Fruit fly (Drosophila melanogaster): Measurements from ENCODE around the gene CG31698.

The CG31698 gene

DNA sequence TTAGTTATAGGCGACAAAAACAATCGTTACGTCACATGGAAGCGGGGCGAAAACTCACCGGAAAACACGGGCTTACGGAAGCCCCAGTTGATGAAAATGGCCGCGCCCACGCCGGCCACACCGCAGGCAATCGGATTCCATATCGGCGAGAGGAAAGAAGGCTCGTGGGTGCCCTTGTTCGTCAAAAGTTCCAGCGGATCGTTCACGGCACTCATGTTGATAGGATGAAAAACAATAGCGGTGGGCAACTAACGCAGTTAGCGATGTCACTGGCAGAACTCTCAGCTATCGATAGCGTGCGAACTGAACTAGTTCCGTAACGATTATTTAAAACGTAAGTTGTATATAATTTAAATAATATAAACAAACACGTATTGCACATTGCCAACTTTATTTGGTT, 28.2 kb downstream of the CG31698 start, which contains the start of gene ND-B14.5B:
ND-B14.5B (minus strand) TSS at position 379 of the 400 bp plus-strand sequence.
- TF ChIP-seq CG4496 (GFP tag; IDR thresholded peaks at IDR 0.05) (no peak), CG17806 (tag; optimal IDR thresholded peaks at IDR 0.05) (no peak), CG12605 (GFP tag; IDR thresholded peaks at IDR 0.05) (no peak), CG8159 (tag; optimal IDR thresholded peaks at IDR 0.05) (no peak), Snoo (tag; optimal IDR thresholded peaks at IDR 0.05) (no peak), Ets98B (GFP tag; IDR thresholded peaks at IDR 0.05) (no peak), CG9948 (tag; optimal IDR thresholded peaks at IDR 0.05) (no peak), gl (tag; optimal IDR thresholded peaks at IDR 0.05) (no peak), CG32121 (GFP tag; IDR thresholded peaks at IDR 0.05) (no peak), CG34367 (tag; optimal IDR thresholded peaks at IDR 0.05) (no peak), rn (GFP tag; IDR thresholded peaks at IDR 0.05) (no peak), CG15710 (tag; optimal IDR thresholded peaks at IDR 0.05) (no peak), CG14655 (GFP tag; optimal IDR thresholded peaks at IDR 0.05) (no peak), EcR (GFP tag; optimal IDR thresholded peaks at IDR 0.05) (no peak)

dm6 chr2L:3144709-3145108, 28.9 kb downstream of the CG31698 start, which contains the start of gene toc:
toc (minus strand) TSS chr2L:3144786.
- TF ChIP-seq D1 (tag; optimal IDR thresholded peaks at IDR 0.05) (peak; percentile 30), Pif1A (GFP tag; optimal IDR thresholded peaks at IDR 0.05) (no peak), CG8301 (tag; optimal IDR thresholded peaks at IDR 0.05) (no peak), CG12605 (GFP tag; IDR thresholded peaks at IDR 0.05) (no peak), gl (tag; optimal IDR thresholded peaks at IDR 0.05) (no peak), Ets98B (GFP tag; IDR thresholded peaks at IDR 0.05) (peak; percentile 13; the same call in 1 of the 2 replicates), EcR (GFP tag; optimal IDR thresholded peaks at IDR 0.05) (no peak), CG14655 (GFP tag; optimal IDR thresholded peaks at IDR 0.05) (no peak), CG4496 (GFP tag; IDR thresholded peaks at IDR 0.05) (peak; percentile 96), Pif1B (GFP tag; optimal IDR thresholded peaks at IDR 0.05) (no peak)

- TF ChIP-seq D1 (tag; optimal IDR thresholded peaks at IDR 0.05) (no peak), gl (tag; optimal IDR thresholded peaks at IDR 0.05) (no peak), CG4496 (GFP tag; IDR thresholded peaks at IDR 0.05) (no peak), Pif1B (GFP tag; optimal IDR thresholded peaks at IDR 0.05) (no peak), CG8301 (tag; optimal IDR thresholded peaks at IDR 0.05) (no peak), Pif1A (GFP tag; optimal IDR thresholded peaks at IDR 0.05) (no peak)
These were observed 29.7 kb downstream of the CG31698 start for dm6 chr2L:3143908-3144307.

DNA sequence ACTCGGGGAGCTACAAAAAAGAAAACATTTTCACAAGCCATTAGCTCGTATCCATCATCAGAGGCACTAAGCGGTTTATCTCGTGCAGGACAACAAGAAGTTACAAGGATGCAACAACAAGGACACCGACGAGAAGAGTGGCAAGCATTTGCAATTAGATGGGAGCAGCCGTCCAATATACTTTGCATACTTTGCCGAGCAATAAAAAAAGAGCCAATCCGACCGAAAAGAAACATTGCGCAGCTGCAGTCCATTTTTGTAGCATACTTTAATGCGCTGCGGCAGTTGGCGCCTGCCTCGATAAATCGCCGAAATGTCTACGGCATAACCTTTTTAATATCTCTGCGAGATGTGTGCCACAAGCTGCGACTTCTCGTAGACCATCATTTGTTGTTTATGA, 42.0 kb downstream of the CG31698 start:
- TF ChIP-seq CG4496 (GFP tag; IDR thresholded peaks at IDR 0.05) (peak; percentile 25; the same call in 1 of the 3 replicates), CG17806 (tag; optimal IDR thresholded peaks at IDR 0.05) (no peak), CG13204 (GFP tag; optimal IDR thresholded peaks at IDR 0.05) (no peak)

DNA sequence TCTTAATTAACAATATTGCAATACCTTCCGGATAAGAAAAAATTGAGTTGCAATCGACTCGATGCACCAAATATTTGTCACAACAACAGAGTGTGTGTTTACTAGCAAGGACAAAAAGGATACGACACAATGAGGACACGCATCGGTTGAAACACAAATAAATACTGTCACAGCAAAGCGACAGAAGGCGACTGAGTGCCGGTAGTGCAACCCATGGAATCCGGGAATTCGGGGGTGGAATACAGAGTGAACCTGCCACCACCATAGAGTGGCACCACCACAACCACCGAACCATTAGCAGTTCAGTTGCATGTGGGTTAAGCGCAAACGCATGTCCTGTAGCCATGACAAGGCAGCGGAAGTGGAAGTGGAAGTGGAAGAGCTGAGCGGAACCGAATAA, 43.2 kb downstream of the CG31698 start:
- TF ChIP-seq CG14655 (GFP tag; optimal IDR thresholded peaks at IDR 0.05) (no peak), CG10348 (GFP tag; IDR thresholded peaks at IDR 0.05) (no peak), Snoo (tag; optimal IDR thresholded peaks at IDR 0.05) (no peak), CG13204 (GFP tag; optimal IDR thresholded peaks at IDR 0.05) (no peak), CG9948 (tag; optimal IDR thresholded peaks at IDR 0.05) (no peak), Ets98B (GFP tag; IDR thresholded peaks at IDR 0.05) (no peak), CG12605 (GFP tag; IDR thresholded peaks at IDR 0.05) (no peak), Pif1B (GFP tag; optimal IDR thresholded peaks at IDR 0.05) (no peak), CG8159 (tag; optimal IDR thresholded peaks at IDR 0.05) (no peak), CG8301 (tag; optimal IDR thresholded peaks at IDR 0.05) (no peak), gl (tag; optimal IDR thresholded peaks at IDR 0.05) (no peak), Pif1A (GFP tag; optimal IDR thresholded peaks at IDR 0.05) (no peak), D1 (tag; optimal IDR thresholded peaks at IDR 0.05) (no peak), CG34367 (tag; optimal IDR thresholded peaks at IDR 0.05) (no peak), EcR (GFP tag; optimal IDR thresholded peaks at IDR 0.05) (no peak), fd96Ca (GFP tag; IDR thresholded peaks at IDR 0.05) (no peak)

- TF ChIP-seq gl (tag; optimal IDR thresholded peaks at IDR 0.05) (no peak), Pif1A (GFP tag; optimal IDR thresholded peaks at IDR 0.05) (no peak), CG10348 (GFP tag; IDR thresholded peaks at IDR 0.05) (no peak), fd96Ca (GFP tag; IDR thresholded peaks at IDR 0.05) (no peak), CG13204 (GFP tag; optimal IDR thresholded peaks at IDR 0.05) (no peak), CG34367 (tag; optimal IDR thresholded peaks at IDR 0.05) (no peak), CG9948 (tag; optimal IDR thresholded peaks at IDR 0.05) (no peak), Ets98B (GFP tag; IDR thresholded peaks at IDR 0.05) (no peak), CG8301 (tag; optimal IDR thresholded peaks at IDR 0.05) (no peak), rn (GFP tag; IDR thresholded peaks at IDR 0.05) (no peak), CG17806 (tag; optimal IDR thresholded peaks at IDR 0.05) (no peak), EcR (GFP tag; optimal IDR thresholded peaks at IDR 0.05) (no peak), D1 (tag; optimal IDR thresholded peaks at IDR 0.05) (no peak), CG14655 (GFP tag; optimal IDR thresholded peaks at IDR 0.05) (no peak), Pif1B (GFP tag; optimal IDR thresholded peaks at IDR 0.05) (no peak), CG4496 (GFP tag; IDR thresholded peaks at IDR 0.05) (no peak), CG8159 (tag; optimal IDR thresholded peaks at IDR 0.05) (no peak), CG32121 (GFP tag; IDR thresholded peaks at IDR 0.05) (no peak), CG12605 (GFP tag; IDR thresholded peaks at IDR 0.05) (no peak), Snoo (tag; optimal IDR thresholded peaks at IDR 0.05) (no peak)
These were observed 45.3 kb downstream of the CG31698 start, which contains the start of gene CG15403 for dm6 chr2L:3128335-3128734. CG15403 (plus strand) TSS chr2L:3128635.

- TF ChIP-seq gl (tag; optimal IDR thresholded peaks at IDR 0.05) (no peak), Snoo (tag; optimal IDR thresholded peaks at IDR 0.05) (no peak), CG32121 (GFP tag; IDR thresholded peaks at IDR 0.05) (no peak), CG8301 (tag; optimal IDR thresholded peaks at IDR 0.05) (no peak), CG8159 (tag; optimal IDR thresholded peaks at IDR 0.05) (no peak), fd96Ca (GFP tag; IDR thresholded peaks at IDR 0.05) (no peak), CG14655 (GFP tag; optimal IDR thresholded peaks at IDR 0.05) (no peak), CG10348 (GFP tag; IDR thresholded peaks at IDR 0.05) (no peak), rn (GFP tag; IDR thresholded peaks at IDR 0.05) (no peak), EcR (GFP tag; optimal IDR thresholded peaks at IDR 0.05) (no peak), CG12605 (GFP tag; IDR thresholded peaks at IDR 0.05) (no peak), CG9948 (tag; optimal IDR thresholded peaks at IDR 0.05) (no peak), Pif1A (GFP tag; optimal IDR thresholded peaks at IDR 0.05) (no peak)
These were observed 45.8 kb downstream of the CG31698 start for dm6 chr2L:3127813-3128212.

Measured in whole organism, pupa.